Worm (Caenorhabditis elegans): ENCODE data around the gene rfk-1.

rfk-1 gene

DNA sequence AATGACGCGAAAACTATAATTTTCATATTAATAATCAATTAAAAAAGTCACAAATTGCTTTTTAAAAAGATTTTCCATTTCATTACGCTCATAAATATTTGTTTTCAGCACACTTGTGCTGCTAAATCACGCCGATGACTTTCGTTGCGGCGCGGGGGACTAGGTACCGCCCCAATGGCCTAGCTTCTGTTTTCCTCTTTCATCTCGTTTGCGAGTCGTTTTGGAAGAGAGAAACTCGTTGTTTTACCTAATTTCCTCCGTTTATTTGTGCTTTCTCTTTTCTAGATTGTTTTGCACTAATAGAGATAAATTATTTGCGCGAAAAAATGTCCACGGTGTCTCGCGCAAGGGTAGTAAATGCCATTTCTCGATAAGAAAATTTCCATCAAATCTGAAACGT, 28.2 kb downstream of the rfk-1 start:
- TF ChIP-seq ceh-24 (tag; optimal IDR thresholded peaks at IDR 0.05) (no peak), eyg-1 (tag; optimal IDR thresholded peaks at IDR 0.05) (no peak), hlh-6 (tag; optimal IDR thresholded peaks at IDR 0.05) (no peak)

DNA sequence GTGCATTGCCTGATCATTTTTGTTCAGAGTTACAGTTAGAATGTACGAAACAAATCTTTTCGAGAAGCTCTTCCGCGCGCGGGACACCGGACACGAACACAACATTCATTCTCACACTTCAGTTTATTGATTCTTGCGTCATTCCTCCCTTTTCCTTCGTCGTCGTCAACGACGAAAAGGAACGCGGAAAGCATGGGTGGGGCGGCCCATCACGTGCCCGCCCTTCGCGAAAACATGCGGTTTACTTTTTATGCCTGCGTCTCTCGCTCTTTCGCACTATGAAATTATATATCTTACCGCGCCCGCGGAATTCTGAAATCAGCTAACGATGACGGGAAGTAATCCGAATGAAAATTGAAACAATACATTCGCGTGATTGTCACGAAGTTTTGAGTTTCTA, 28.7 kb downstream of the rfk-1 start:
- TF ChIP-seq hlh-30 (tag; optimal IDR thresholded peaks at IDR 0.05; ENCODE audit: insufficient read depth): peak; percentile 98
- TF ChIP-seq pat-9 (tag; optimal IDR thresholded peaks at IDR 0.05): no peak
- no peak for TF ChIP-seq pqm-1 (tag; optimal IDR thresholded peaks at IDR 0.05)
- no peak for TF ChIP-seq madf-2 (tag; optimal IDR thresholded peaks at IDR 0.05)
- TF ChIP-seq hlh-6 (tag; optimal IDR thresholded peaks at IDR 0.05): no peak
- no peak for TF ChIP-seq ceh-9 (tag; optimal IDR thresholded peaks at IDR 0.05)
- TF ChIP-seq K09A11.1 (tag; optimal IDR thresholded peaks at IDR 0.05; ENCODE audit: insufficient read depth): no peak
- peak; percentile 41 for TF ChIP-seq unc-42 (tag; optimal IDR thresholded peaks at IDR 0.05)
- TF ChIP-seq ceh-45 (GFP tag; IDR thresholded peaks at IDR 0.05): no peak
- peak; percentile 4 for TF ChIP-seq ets-4 (tag; optimal IDR thresholded peaks at IDR 0.05)
- TF ChIP-seq hlh-8 (tag; optimal IDR thresholded peaks at IDR 0.05): no peak
- TF ChIP-seq pag-3 (tag; optimal IDR thresholded peaks at IDR 0.05; ENCODE audit: borderline replicate concordance): no peak
- TF ChIP-seq ceh-30 (tag; optimal IDR thresholded peaks at IDR 0.05): no peak
- TF ChIP-seq unc-55 (GFP tag; optimal IDR thresholded peaks at IDR 0.05): peak; percentile 49
- peak; percentile 71 for TF ChIP-seq rnt-1 (tag; optimal IDR thresholded peaks at IDR 0.05)
- no peak for TF ChIP-seq C38D4.7 (GFP tag; optimal IDR thresholded peaks at IDR 0.05)
- TF ChIP-seq unc-3 (GFP tag; conservative IDR thresholded peaks at IDR 0.05): no peak
- TF ChIP-seq unc-3 (tag; optimal IDR thresholded peaks at IDR 0.05): no peak
- no peak for TF ChIP-seq hlh-15 (tag; optimal IDR thresholded peaks at IDR 0.05)
- no peak for TF ChIP-seq lin-11 (tag; optimal IDR thresholded peaks at IDR 0.05)
- TF ChIP-seq fkh-10 (GFP tag; optimal IDR thresholded peaks at IDR 0.05): no peak
- no peak for TF ChIP-seq pros-1 (tag; optimal IDR thresholded peaks at IDR 0.05)
- no peak for TF ChIP-seq ceh-6 (GFP tag; optimal IDR thresholded peaks at IDR 0.05)
- no peak for TF ChIP-seq pax-1 (tag; optimal IDR thresholded peaks at IDR 0.05)
- TF ChIP-seq tbx-7 (tag; optimal IDR thresholded peaks at IDR 0.05): no peak
- peak; percentile 7 for TF ChIP-seq elt-2 (tag; optimal IDR thresholded peaks at IDR 0.05)
- TF ChIP-seq ceh-14 (tag; optimal IDR thresholded peaks at IDR 0.05): no peak
- no peak for TF ChIP-seq syd-9 (tag; optimal IDR thresholded peaks at IDR 0.05)
- TF ChIP-seq ceh-24 (tag; optimal IDR thresholded peaks at IDR 0.05): no peak
- no peak for TF ChIP-seq T23F11.4 (GFP tag; optimal IDR thresholded peaks at IDR 0.05)
- no peak for TF ChIP-seq mec-3 (tag; optimal IDR thresholded peaks at IDR 0.05; ENCODE audit: borderline replicate concordance)
- no peak for TF ChIP-seq ceh-22 (tag; optimal IDR thresholded peaks at IDR 0.05)
- TF ChIP-seq lim-6 (tag; optimal IDR thresholded peaks at IDR 0.05): no peak
- peak; percentile 24 for TF ChIP-seq tbx-2 (tag; optimal IDR thresholded peaks at IDR 0.05)
- no peak for TF ChIP-seq elt-4 (tag; optimal IDR thresholded peaks at IDR 0.05)
- no peak for TF ChIP-seq F13H6.1 (tag; optimal IDR thresholded peaks at IDR 0.05)
- no peak for TF ChIP-seq ama-1 (optimal IDR thresholded peaks at IDR 0.05)
- TF ChIP-seq hlh-13 (GFP tag; optimal IDR thresholded peaks at IDR 0.05): no peak
- no peak for TF ChIP-seq dve-1 (tag; optimal IDR thresholded peaks at IDR 0.05)
- no peak for TF ChIP-seq ahr-1 (tag; optimal IDR thresholded peaks at IDR 0.05)
- no peak for TF ChIP-seq che-1 (tag; optimal IDR thresholded peaks at IDR 0.05)
- TF ChIP-seq ztf-16 (tag; optimal IDR thresholded peaks at IDR 0.05): no peak
- no peak for TF ChIP-seq fkh-6 (tag; optimal IDR thresholded peaks at IDR 0.05)
- TF ChIP-seq fax-1 (tag; optimal IDR thresholded peaks at IDR 0.05): no peak
- TF ChIP-seq dmd-4 (tag; optimal IDR thresholded peaks at IDR 0.05; ENCODE audit: borderline replicate concordance): no peak
- no peak for TF ChIP-seq C08G9.2 (tag; optimal IDR thresholded peaks at IDR 0.05)
- TF ChIP-seq ceh-31 (tag; optimal IDR thresholded peaks at IDR 0.05): peak; percentile 57
- TF ChIP-seq ttx-3 (tag; optimal IDR thresholded peaks at IDR 0.05): no peak
- TF ChIP-seq nhr-232 (tag; optimal IDR thresholded peaks at IDR 0.05): no peak
- TF ChIP-seq sdc-2 (tag; optimal IDR thresholded peaks at IDR 0.05): no peak
- TF ChIP-seq ceh-18 (tag; optimal IDR thresholded peaks at IDR 0.05): no peak
